Worm (Caenorhabditis elegans) whole organism, midembryonic: ENCODE results near the gene K08E4.7.

Experiments
- cog-1 ChIP-seq: sonication (generic microtip); optimal IDR thresholded peaks from 2 replicates; lab custom pipeline; 2016; ENCODE audit warnings: missing genetic modification characterization, missing compliant biosample characterization
- klf-2 ChIP-seq: fragments of 200-800 bp; sonication (Bioruptor generic); conservative IDR thresholded peaks from 2 replicates; pipeline ENCODE4 v1.3.6; 2022; ENCODE audit warnings: missing genetic modification reagents, missing genetic modification characterization, missing compliant biosample characterization
- ref-1 ChIP-seq: fragments of 200-800 bp; sonication (Bioruptor generic); conservative IDR thresholded peaks from 2 replicates; pipeline ENCODE4 v1.3.6; 2022; ENCODE audit warnings: missing genetic modification reagents, missing genetic modification characterization, missing compliant biosample characterization

ce11 chrIV:12093819-12094218 is 18.2 kb downstream of the K08E4.7 start, which contains the start of gene F11A10.5:
- TF ChIP-seq cog-1 (tag; lab: Kevin White, UChicago): no peak
- TF ChIP-seq ref-1 (GFP tag; lab: Robert Waterston, UW): no peak
- no peak for TF ChIP-seq klf-2 (GFP tag; lab: Robert Waterston, UW)
